Worm (Caenorhabditis elegans) whole organism, early embryonic: ENCODE data around the gene F26A1.1.

ENCODE experiments used
- B0310.2 ChIP-seq: sonication (generic microtip); optimal IDR thresholded peaks from 2 replicates; lab custom pipeline; 2016; ENCODE audit warnings: mild to moderate bottlenecking, missing genetic modification characterization, missing compliant biosample characterization
- F13C5.2 ChIP-seq: sonication (generic microtip); optimal IDR thresholded peaks from 2 replicates; lab custom pipeline; 2017; ENCODE audit warnings: mild to moderate bottlenecking, missing genetic modification characterization, inconsistent platforms, missing compliant biosample characterization
- aly-1 ChIP-seq: sonication (generic microtip); optimal IDR thresholded peaks from 2 replicates; lab custom pipeline; 2016; ENCODE audit warnings: missing genetic modification characterization, missing compliant biosample characterization
- ama-1 ChIP-seq: fragments of 150-350 bp; optimal IDR thresholded peaks from 2 replicates; lab custom pipeline; 2014
- ceh-13 ChIP-seq: fragments of 200-800 bp; sonication (Bioruptor generic); optimal IDR thresholded peaks from 2 replicates; lab custom pipeline; 2018; ENCODE audit warnings: mild to moderate bottlenecking, missing genetic modification characterization, missing compliant biosample characterization
- ceh-36 ChIP-seq: sonication (generic microtip); optimal IDR thresholded peaks from 2 replicates; lab custom pipeline; 2016; ENCODE audit warnings: missing genetic modification characterization, inconsistent platforms, missing compliant biosample characterization
- ets-7 ChIP-seq: sonication (generic microtip); optimal IDR thresholded peaks from 2 replicates; lab custom pipeline; 2016; ENCODE audit warnings: missing genotype, missing genetic modification characterization, missing compliant biosample characterization
- flt-1 ChIP-seq: fragments of 200-800 bp; sonication (Bioruptor generic); IDR thresholded peaks from 2 replicates; pipeline ENCODE4 v1.3.6; 2022; ENCODE audit warnings: missing genetic modification characterization, missing compliant biosample characterization
- hmbx-1 ChIP-seq: sonication (generic microtip); optimal IDR thresholded peaks from 2 replicates; lab custom pipeline; 2016; ENCODE audit warnings: mild to moderate bottlenecking, missing genetic modification characterization, missing compliant biosample characterization
- hmg-4 ChIP-seq: fragments of 200-800 bp; sonication (Bioruptor generic); optimal IDR thresholded peaks from 2 replicates; lab custom pipeline; 2018; ENCODE audit warnings: mild to moderate bottlenecking, missing genetic modification characterization, missing compliant biosample characterization
- hnd-1 ChIP-seq: sonication (generic microtip); optimal IDR thresholded peaks from 2 replicates; lab custom pipeline; 2016; ENCODE audit warnings: missing genetic modification characterization, missing compliant biosample characterization
- pes-1 ChIP-seq: fragments of 200-800 bp; sonication (Bioruptor generic); IDR thresholded peaks from 2 replicates; pipeline ENCODE4 v1.3.6; 2022; ENCODE audit warnings: missing genetic modification reagents, missing genetic modification characterization, missing compliant biosample characterization
- scrt-1 ChIP-seq: fragments of 200-800 bp; sonication (Bioruptor generic); IDR thresholded peaks from 2 replicates; pipeline ENCODE4 v1.3.6; 2022; ENCODE audit warnings: missing genetic modification characterization, missing compliant biosample characterization
- sea-1 ChIP-seq: fragments of 200-800 bp; sonication (Bioruptor generic); conservative IDR thresholded peaks from 2 replicates; pipeline ENCODE4 v1.3.6; 2022; ENCODE audit warnings: missing genetic modification characterization, missing compliant biosample characterization
- tbx-11 ChIP-seq: fragments of 200-800 bp; sonication (Bioruptor generic); IDR thresholded peaks from 2 replicates; pipeline ENCODE4 v1.3.6; 2022; ENCODE audit warnings: missing genetic modification characterization, missing compliant biosample characterization
- tbx-37 ChIP-seq: fragments of 200-800 bp; sonication (Bioruptor generic); conservative IDR thresholded peaks from 2 replicates; pipeline ENCODE4 v1.3.6; 2022; ENCODE audit warnings: missing genetic modification reagents, missing genetic modification characterization, missing compliant biosample characterization
- tra-4 ChIP-seq: sonication (generic microtip); optimal IDR thresholded peaks from 2 replicates; lab custom pipeline; 2017; ENCODE audit warnings: missing genetic modification characterization, missing compliant biosample characterization

The F26A1.1 gene

ce11 chrIII:4875663-4876062 is 25.4 kb downstream of the F26A1.1 start:
- no peak for TF ChIP-seq flt-1 (GFP tag; lab: Robert Waterston, UW)
- TF ChIP-seq hmbx-1 (tag; lab: Kevin White, UChicago): no peak
- no peak for TF ChIP-seq hmg-4 (GFP tag; lab: Kevin White, UChicago)
- TF ChIP-seq ets-7: no peak

- TF ChIP-seq tra-4 (tag; lab: Kevin White, UChicago) (no peak), hmg-4 (GFP tag; lab: Kevin White, UChicago) (peak; percentile 35)
Observed at ce11 chrIII:4878281-4878680, 28.0 kb downstream of the F26A1.1 start, which contains the start of the genes tost-1 and arx-6. tost-1 (minus strand) TSS chrIII:4878311. arx-6 (plus strand) TSS chrIII:4878658.

- no peak for TF ChIP-seq ceh-13 (GFP tag; lab: Kevin White, UChicago)
Observed at ce11 chrIII:4879445-4879844, 29.1 kb downstream of the F26A1.1 start, which contains the start of gene C35D10.1. C35D10.1 (plus strand) TSS chrIII:4879745.

ce11 chrIII:4881955-4882354 is 31.6 kb downstream of the F26A1.1 start:
- TF ChIP-seq ama-1 (no peak), aly-1 (tag; lab: Kevin White, UChicago) (no peak), scrt-1 (GFP tag; lab: Robert Waterston, UW) (no peak), pes-1 (GFP tag; lab: Robert Waterston, UW) (no peak), ets-7 (no peak), tbx-11 (no peak), flt-1 (GFP tag; lab: Robert Waterston, UW) (no peak), hnd-1 (no peak), tbx-37 (GFP tag; lab: Robert Waterston, UW) (no peak), ceh-13 (GFP tag; lab: Kevin White, UChicago) (no peak), ceh-36 (tag; lab: Kevin White, UChicago) (no peak), B0310.2 (tag; lab: Kevin White, UChicago) (no peak), hmbx-1 (tag; lab: Kevin White, UChicago) (no peak), sea-1 (GFP tag; lab: Robert Waterston, UW) (no peak), F13C5.2 (tag; lab: Kevin White, UChicago) (no peak), hmg-4 (GFP tag; lab: Kevin White, UChicago) (no peak), tra-4 (tag; lab: Kevin White, UChicago) (no peak)

- no peak for TF ChIP-seq ets-7
- no peak for TF ChIP-seq flt-1 (GFP tag; lab: Robert Waterston, UW)
- no peak for TF ChIP-seq hmg-4 (GFP tag; lab: Kevin White, UChicago)
Observed at ce11 chrIII:4883429-4883828, 33.1 kb downstream of the F26A1.1 start, which contains the start of gene clec-5. clec-5 (minus strand) TSS chrIII:4883606.

- TF ChIP-seq ceh-13 (GFP tag; lab: Kevin White, UChicago): no peak
- TF ChIP-seq sea-1 (GFP tag; lab: Robert Waterston, UW): no peak
- no peak for TF ChIP-seq tbx-11
- TF ChIP-seq hmbx-1 (tag; lab: Kevin White, UChicago): no peak
- TF ChIP-seq B0310.2 (tag; lab: Kevin White, UChicago): no peak
- TF ChIP-seq scrt-1 (GFP tag; lab: Robert Waterston, UW): no peak
- no peak for TF ChIP-seq ama-1
Observed at ce11 chrIII:4887291-4887690, 37.0 kb downstream of the F26A1.1 start, which contains the start of gene clec-6. clec-6 (minus strand) TSS chrIII:4887444.

ce11 chrIII:4890997-4891396 is 40.7 kb downstream of the F26A1.1 start, which contains the start of gene F26F4.5:
F26F4.5 (minus strand) TSS chrIII:4891252.
- TF ChIP-seq scrt-1 (GFP tag; lab: Robert Waterston, UW): no peak
- TF ChIP-seq ama-1: no peak
- TF ChIP-seq pes-1 (GFP tag; lab: Robert Waterston, UW): no peak
- no peak for TF ChIP-seq hmg-4 (GFP tag; lab: Kevin White, UChicago)
- TF ChIP-seq F13C5.2 (tag; lab: Kevin White, UChicago): no peak

ce11 chrIII:4893540-4893939 is 43.2 kb downstream of the F26A1.1 start, which contains the start of gene F26F4.6:
F26F4.6 (minus strand) TSS chrIII:4893640.
- no peak for TF ChIP-seq hmbx-1 (tag; lab: Kevin White, UChicago)
- TF ChIP-seq B0310.2 (tag; lab: Kevin White, UChicago): no peak
- no peak for TF ChIP-seq tbx-11
- TF ChIP-seq ceh-13 (GFP tag; lab: Kevin White, UChicago): no peak
- no peak for TF ChIP-seq scrt-1 (GFP tag; lab: Robert Waterston, UW)
- no peak for TF ChIP-seq hnd-1
- TF ChIP-seq ceh-36 (tag; lab: Kevin White, UChicago): no peak

- TF ChIP-seq pes-1 (GFP tag; lab: Robert Waterston, UW) (no peak), B0310.2 (tag; lab: Kevin White, UChicago) (no peak), sea-1 (GFP tag; lab: Robert Waterston, UW) (no peak), tra-4 (tag; lab: Kevin White, UChicago) (no peak), hnd-1 (no peak), F13C5.2 (tag; lab: Kevin White, UChicago) (no peak), flt-1 (GFP tag; lab: Robert Waterston, UW) (no peak), scrt-1 (GFP tag; lab: Robert Waterston, UW) (no peak), hmg-4 (GFP tag; lab: Kevin White, UChicago) (no peak), ceh-36 (tag; lab: Kevin White, UChicago) (no peak), tbx-37 (GFP tag; lab: Robert Waterston, UW) (no peak), ama-1 (no peak), ets-7 (no peak), ceh-13 (GFP tag; lab: Kevin White, UChicago) (no peak), aly-1 (tag; lab: Kevin White, UChicago) (no peak), tbx-11 (no peak)
Observed at ce11 chrIII:4895313-4895712, 45.0 kb downstream of the F26A1.1 start.
